Fruit fly (Drosophila melanogaster): ENCODE measurements around the gene Doc3.

The Doc3 gene

DNA sequence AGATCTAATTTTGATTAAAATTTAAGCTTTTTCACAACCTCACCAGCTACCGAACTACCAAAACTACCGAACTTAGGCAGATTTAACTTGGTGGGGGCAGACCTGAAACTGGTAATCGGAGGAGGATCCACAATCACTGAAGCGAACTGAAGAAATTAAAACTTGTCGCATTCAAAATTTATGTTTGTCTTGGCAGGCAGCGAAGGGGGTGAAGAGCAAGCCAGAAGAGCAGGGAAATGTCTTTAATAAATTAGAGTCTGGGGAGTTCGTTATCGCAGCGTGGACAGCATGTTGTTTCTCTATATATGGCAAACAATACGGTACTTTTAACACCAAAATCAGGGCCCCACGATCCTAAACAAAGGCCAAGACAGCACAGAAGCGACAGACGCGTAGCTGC lies 20.2 kb downstream of the Doc3 start:
- TF ChIP-seq rgr (GFP tag; optimal IDR thresholded peaks at IDR 0.05) (no peak), Sp1 (GFP tag; optimal IDR thresholded peaks at IDR 0.05) (no peak), Dif (GFP tag; optimal IDR thresholded peaks at IDR 0.05; ENCODE audit: partially characterized antibody) (no peak), jim (GFP tag; optimal IDR thresholded peaks at IDR 0.05) (no peak), sv (GFP tag; optimal IDR thresholded peaks at IDR 0.05) (no peak), dmrt93B (GFP tag; optimal IDR thresholded peaks at IDR 0.05) (no peak), h (GFP tag; optimal IDR thresholded peaks at IDR 0.05) (no peak), CrebA (GFP tag; optimal IDR thresholded peaks at IDR 0.05; ENCODE audit: borderline replicate concordance) (no peak), OdsH (GFP tag; optimal IDR thresholded peaks at IDR 0.05) (no peak), foxo (GFP tag; optimal IDR thresholded peaks at IDR 0.05) (no peak), Hr78 (GFP tag; optimal IDR thresholded peaks at IDR 0.05) (no peak), CG9705 (GFP tag; optimal IDR thresholded peaks at IDR 0.05) (no peak), Myc (optimal IDR thresholded peaks at IDR 0.05) (no peak), usp (GFP tag; optimal IDR thresholded peaks at IDR 0.05) (no peak), tai (GFP tag; optimal IDR thresholded peaks at IDR 0.05) (no peak), HLH106 (tag; optimal IDR thresholded peaks at IDR 0.05) (no peak)

DNA sequence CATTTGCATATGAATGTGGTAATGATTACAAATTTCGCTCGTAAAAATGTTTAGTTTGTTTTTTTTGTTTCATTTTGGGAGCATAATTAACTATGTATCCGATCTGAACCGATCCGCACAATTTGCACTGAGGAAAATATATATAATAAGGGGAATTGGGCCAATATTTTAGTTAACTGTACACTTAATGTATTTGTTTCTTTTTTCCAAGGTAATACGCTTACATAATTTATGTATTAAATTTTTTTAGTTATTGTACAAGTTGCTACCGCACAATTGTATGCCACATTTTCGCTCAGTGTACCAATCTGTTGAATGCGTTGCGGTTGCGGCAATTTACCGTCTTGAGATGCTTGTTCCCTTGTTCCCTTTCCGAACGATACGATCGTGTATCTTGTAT lies 20.7 kb downstream of the Doc3 start:
- peak; percentile 77 for TF ChIP-seq sv (GFP tag; optimal IDR thresholded peaks at IDR 0.05)
- no peak for TF ChIP-seq Hr83 (GFP tag; optimal IDR thresholded peaks at IDR 0.05; ENCODE audit: poor library complexity, severe bottlenecking)
- peak in 1 of 2 experiments; percentile 8 for TF ChIP-seq foxo (GFP tag; optimal IDR thresholded peaks at IDR 0.05)
- no peak for TF ChIP-seq lola (GFP tag; optimal IDR thresholded peaks at IDR 0.05)
- TF ChIP-seq HLH106 (tag; optimal IDR thresholded peaks at IDR 0.05), result no peak
- no peak for TF ChIP-seq Myc (optimal IDR thresholded peaks at IDR 0.05)
- peak; percentile 4 for TF ChIP-seq fru (GFP tag; optimal IDR thresholded peaks at IDR 0.05)
- TF ChIP-seq rgr (GFP tag; optimal IDR thresholded peaks at IDR 0.05), result peak; percentile 12

DNA sequence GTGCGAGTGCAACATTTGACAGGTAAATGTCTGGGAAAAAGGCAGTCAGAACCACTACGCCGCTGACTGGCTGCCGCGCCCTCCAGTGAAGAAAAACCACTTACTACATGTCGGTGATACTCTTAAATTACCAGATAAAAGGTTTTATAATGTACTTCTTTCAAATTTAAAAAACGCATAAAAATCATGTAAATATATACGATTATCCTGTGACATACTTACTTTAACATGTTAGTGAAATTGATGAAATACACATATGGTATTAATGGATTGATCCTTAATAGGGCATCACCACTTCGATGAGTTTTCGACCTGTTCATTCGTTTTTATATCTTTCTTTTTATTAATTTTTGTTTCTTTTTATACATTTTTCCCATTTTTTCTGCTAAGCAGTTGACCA lies 21.6 kb downstream of the Doc3 start:
- peak; percentile 12 for TF ChIP-seq woc (GFP tag; optimal IDR thresholded peaks at IDR 0.05)
- no peak for TF ChIP-seq Rel (GFP tag; optimal IDR thresholded peaks at IDR 0.05)
- no peak for TF ChIP-seq Rel (tag; optimal IDR thresholded peaks at IDR 0.05)

DNA sequence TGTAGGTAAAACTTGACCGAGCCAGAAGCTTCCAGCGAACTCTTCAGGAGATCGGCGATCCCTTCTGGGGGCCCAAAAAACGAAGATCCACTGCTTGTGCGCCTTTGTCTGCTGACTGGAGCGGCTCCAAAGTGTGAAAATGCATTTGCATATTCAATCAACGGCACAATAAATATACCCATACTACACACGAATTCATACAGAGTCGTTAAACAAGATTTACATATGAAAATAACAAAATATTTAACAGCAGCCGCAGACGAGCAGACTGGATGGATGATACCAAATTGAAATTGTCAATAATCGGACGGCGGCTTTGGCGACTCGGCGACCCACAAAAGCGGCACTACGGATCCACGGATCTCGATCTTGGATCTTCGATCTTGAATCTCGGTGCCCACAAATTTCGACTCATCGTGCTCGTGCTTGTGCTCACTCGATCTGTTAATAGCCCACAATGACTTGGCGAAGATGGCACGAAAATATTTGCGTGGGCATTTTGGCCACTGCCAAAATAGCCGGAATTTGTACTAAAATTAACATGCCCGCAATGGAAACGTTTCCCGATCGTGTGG lies 22.2 kb downstream of the Doc3 start:
- TF ChIP-seq brk (GFP tag; optimal IDR thresholded peaks at IDR 0.05) (no peak), Hnf4 (GFP tag; optimal IDR thresholded peaks at IDR 0.05) (no peak), rgr (GFP tag; optimal IDR thresholded peaks at IDR 0.05) (no peak)

DNA sequence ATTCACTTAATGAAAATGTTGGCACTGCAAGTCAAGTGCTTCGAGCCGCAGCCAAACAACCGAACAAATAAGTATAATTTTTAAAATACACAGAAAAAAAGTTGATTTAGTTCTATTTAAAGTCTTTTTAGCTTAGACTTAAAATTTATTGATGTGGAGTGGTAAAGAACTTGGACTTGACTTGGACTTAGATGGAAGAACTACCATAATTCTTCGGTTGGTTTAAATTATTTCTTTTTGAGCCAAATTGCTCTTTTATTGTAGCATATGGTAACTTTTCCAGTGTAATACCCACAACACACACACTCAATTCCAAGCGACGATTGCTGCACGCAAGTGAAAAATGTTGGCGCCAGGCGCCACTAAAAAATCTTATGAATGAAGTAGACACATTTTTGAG lies 23.1 kb downstream of the Doc3 start:
- no peak for TF ChIP-seq Sp1 (GFP tag; optimal IDR thresholded peaks at IDR 0.05)

DNA sequence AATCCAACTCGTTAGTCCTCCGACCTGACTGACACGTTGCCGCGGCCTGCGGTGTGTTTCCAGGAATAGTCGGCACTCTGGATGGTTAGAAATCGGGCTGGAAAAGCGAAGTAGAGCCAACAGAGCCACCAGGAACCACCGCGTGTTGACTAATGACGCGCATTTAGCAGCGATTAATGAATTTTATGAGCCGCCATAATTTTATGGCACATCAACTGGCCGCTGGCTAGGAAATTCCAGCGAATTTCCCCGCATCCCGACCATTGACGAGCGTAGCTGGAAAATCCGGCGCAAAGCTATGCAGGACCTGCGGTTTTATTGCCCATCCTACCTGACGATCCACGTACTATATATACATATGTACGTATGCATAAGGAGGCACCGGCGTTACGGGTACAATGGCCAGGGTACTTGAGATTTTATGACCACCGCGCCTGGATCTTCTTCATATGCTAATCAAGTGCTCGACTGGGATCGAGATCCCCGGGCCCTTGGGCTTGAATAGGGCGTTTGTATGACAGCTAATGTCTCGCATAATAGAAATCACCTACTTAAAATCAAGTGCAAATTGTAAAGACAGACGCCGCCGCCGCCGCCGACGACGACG lies 24.3 kb downstream of the Doc3 start:
- no peak for TF ChIP-seq brk (GFP tag; optimal IDR thresholded peaks at IDR 0.05)
- TF ChIP-seq tai (GFP tag; optimal IDR thresholded peaks at IDR 0.05), result no peak
- TF ChIP-seq CG9705 (GFP tag; optimal IDR thresholded peaks at IDR 0.05), result no peak
- TF ChIP-seq Dfd (GFP tag; optimal IDR thresholded peaks at IDR 0.05), result no peak
- no peak for TF ChIP-seq ey (GFP tag; optimal IDR thresholded peaks at IDR 0.05)
- TF ChIP-seq h (GFP tag; optimal IDR thresholded peaks at IDR 0.05), result no peak
- no peak for TF ChIP-seq Jra (GFP tag; optimal IDR thresholded peaks at IDR 0.05)
- no peak for TF ChIP-seq sage (GFP tag; optimal IDR thresholded peaks at IDR 0.05)
- no peak for TF ChIP-seq GATAd (GFP tag; optimal IDR thresholded peaks at IDR 0.05)
- TF ChIP-seq jim (GFP tag; optimal IDR thresholded peaks at IDR 0.05), result no peak
- no peak for TF ChIP-seq Hr83 (GFP tag; optimal IDR thresholded peaks at IDR 0.05; ENCODE audit: poor library complexity, severe bottlenecking)
- no peak for TF ChIP-seq Myc (optimal IDR thresholded peaks at IDR 0.05)
